Fruit fly (Drosophila melanogaster) S2 (cell line): ENCODE measurements around the gene Stt3B.

Experiments used
- CG8478 ChIP-seq: fragments of >200 bp; optimal IDR thresholded peaks from 2 replicates; lab custom pipeline; 2018
- CTCF ChIP-seq, 2 experiments: fragments of >200 bp; optimal IDR thresholded peaks; 2 replicates each; lab custom pipeline; 2018

DNA sequence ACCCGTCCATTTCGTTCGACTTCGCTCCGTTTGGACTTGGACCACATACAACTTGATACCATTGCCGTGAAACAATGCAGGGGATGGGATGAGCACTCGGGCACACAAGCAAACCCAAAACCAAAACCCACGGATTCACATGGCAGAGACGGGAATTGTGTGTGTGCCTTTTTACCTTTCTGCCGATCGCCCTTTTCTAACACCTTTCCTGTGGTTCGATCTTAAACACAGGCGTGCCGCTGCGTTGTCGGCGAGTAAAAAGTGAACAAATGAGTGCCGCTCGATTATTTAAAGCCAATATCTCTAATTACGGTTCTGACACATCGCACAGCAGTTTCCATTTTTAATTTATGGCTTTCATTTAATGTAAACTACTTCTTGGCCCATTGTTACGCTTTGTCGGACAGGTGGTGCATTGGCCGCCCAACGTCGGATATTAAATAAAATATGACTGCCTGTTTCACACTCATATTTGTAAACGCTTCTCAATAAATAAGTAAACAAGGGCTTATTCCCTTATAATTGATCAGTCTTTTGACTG is 7.9 kb upstream of the Stt3B start:
- TF ChIP-seq CG8478, result no peak
- no peak for TF ChIP-seq CTCF (optimal IDR thresholded peaks at IDR 0.05; lab: Kevin White, UChicago)
